Fruit fly (Drosophila melanogaster): Measurements from ENCODE around the gene CG46465.

Gene CG46465

dm6 chr2L:19011895-19012645, 19.8 kb downstream of the CG46465 start (continued):
- TF ChIP-seq Ets96B (tag; optimal IDR thresholded peaks at IDR 0.05) (peak; percentile 78), Sox14 (GFP tag; optimal IDR thresholded peaks at IDR 0.05) (peak; percentile 75), CG16779 (tag; optimal IDR thresholded peaks at IDR 0.05) (peak; percentile 5), svp (GFP tag) (peak; percentile 85), CG3919 (GFP tag; optimal IDR thresholded peaks at IDR 0.05) (peak; percentile 73), CG6163 (GFP tag; IDR thresholded peaks at IDR 0.05) (peak; percentile 80), Sox102F (GFP tag; optimal IDR thresholded peaks at IDR 0.05) (peak; percentile 71), CG9139 (GFP tag; optimal IDR thresholded peaks at IDR 0.05) (peak; percentile 30), CG32006 (GFP tag; optimal IDR thresholded peaks at IDR 0.05) (peak; percentile 76), CG11294 (GFP tag; IDR thresholded peaks at IDR 0.05) (peak; percentile 71; the same call in 1 of the 2 replicates), CG31627 (GFP tag; optimal IDR thresholded peaks at IDR 0.05) (peak; percentile 79), Gug (GFP tag; IDR thresholded peaks at IDR 0.05) (peak; percentile 74), Smox (GFP tag; optimal IDR thresholded peaks at IDR 0.05) (peak; percentile 63), dsx (GFP tag; optimal IDR thresholded peaks at IDR 0.05; ENCODE audit: poor library complexity, severe bottlenecking) (peak; percentile 70), CG8119 (GFP tag; IDR thresholded peaks at IDR 0.05) (peak; percentile 70), CG11902 (GFP tag; optimal IDR thresholded peaks at IDR 0.05) (peak; percentile 66), CG10631 (GFP tag; optimal IDR thresholded peaks at IDR 0.05) (peak; percentile 73), acj6 (GFP tag; optimal IDR thresholded peaks at IDR 0.05) (peak; percentile 70), lz (GFP tag; optimal IDR thresholded peaks at IDR 0.05) (peak; percentile 80), spab (GFP tag; optimal IDR thresholded peaks at IDR 0.05) (peak; percentile 67), Eip78C (GFP tag) (peak; percentile 88), CG6792 (GFP tag; optimal IDR thresholded peaks at IDR 0.05) (peak; percentile 75), CG8632 (GFP tag; optimal IDR thresholded peaks at IDR 0.05) (peak; percentile 53), dac (GFP tag; optimal IDR thresholded peaks at IDR 0.05) (no peak), Eip93F (GFP tag; optimal IDR thresholded peaks at IDR 0.05) (no peak), Ets21C (GFP tag; optimal IDR thresholded peaks at IDR 0.05) (peak; percentile 61), CG7368 (GFP tag; optimal IDR thresholded peaks at IDR 0.05) (peak; percentile 63), Lpt (GFP tag; optimal IDR thresholded peaks at IDR 0.05) (peak; percentile 8), vri (GFP tag; optimal IDR thresholded peaks at IDR 0.05) (peak; percentile 54), eg (GFP tag; IDR thresholded peaks at IDR 0.05) (peak; percentile 78), CG10669 (GFP tag; optimal IDR thresholded peaks at IDR 0.05) (peak; percentile 77), Met (GFP tag; optimal IDR thresholded peaks at IDR 0.05) (peak; percentile 74), CG8319 (GFP tag; optimal IDR thresholded peaks at IDR 0.05) (peak; percentile 51)

dm6 chr2L:19012776-19013328, 20.6 kb downstream of the CG46465 start:
- peak; percentile 9 for TF ChIP-seq svp (GFP tag)
- TF ChIP-seq CG6854 (GFP tag; optimal IDR thresholded peaks at IDR 0.05) = no peak

dm6 chr2L:19014032-19014880, 22.0 kb downstream of the CG46465 start:
- TF ChIP-seq CG8319 (GFP tag; optimal IDR thresholded peaks at IDR 0.05) (no peak), eg (GFP tag; IDR thresholded peaks at IDR 0.05) (no peak), svp (GFP tag) (peak; percentile 73), CG6276 (GFP tag; optimal IDR thresholded peaks at IDR 0.05) (peak; percentile 39), salr (GFP tag; optimal IDR thresholded peaks at IDR 0.05) (peak in 1 of 2 experiments; percentile 35), Eip93F (GFP tag; optimal IDR thresholded peaks at IDR 0.05) (no peak), Blimp-1 (GFP tag; optimal IDR thresholded peaks at IDR 0.05) (no peak), Sox15 (GFP tag; optimal IDR thresholded peaks at IDR 0.05) (no peak), vri (GFP tag; optimal IDR thresholded peaks at IDR 0.05) (no peak), Hr39 (GFP tag; optimal IDR thresholded peaks at IDR 0.05) (no peak), fd59A (GFP tag; optimal IDR thresholded peaks at IDR 0.05) (peak; percentile 23), Met (GFP tag; optimal IDR thresholded peaks at IDR 0.05) (peak; percentile 11), CG8119 (GFP tag; IDR thresholded peaks at IDR 0.05) (peak; percentile 40; the same call in 1 of the 3 replicates), dac (GFP tag; optimal IDR thresholded peaks at IDR 0.05) (no peak), esn (GFP tag; optimal IDR thresholded peaks at IDR 0.05) (peak; percentile 54), Sox102F (GFP tag; optimal IDR thresholded peaks at IDR 0.05) (peak; percentile 27), CG4318 (GFP tag; optimal IDR thresholded peaks at IDR 0.05) (peak; percentile 15), CG6792 (GFP tag; optimal IDR thresholded peaks at IDR 0.05) (peak; percentile 29), pdm3 (GFP tag; optimal IDR thresholded peaks at IDR 0.05) (peak; percentile 19), CG11902 (GFP tag; optimal IDR thresholded peaks at IDR 0.05) (no peak), CG6808 (GFP tag; optimal IDR thresholded peaks at IDR 0.05) (peak; percentile 70)
